Fruit fly (Drosophila melanogaster): Measurements from ENCODE around the gene CG13114.

Gene CG13114

dm6 chr2L:9509653-9510052 lies 36.0 kb upstream of the CG13114 start:
- TF ChIP-seq CG9705 (GFP tag; optimal IDR thresholded peaks at IDR 0.05), result no peak
- TF ChIP-seq GATAd (GFP tag; optimal IDR thresholded peaks at IDR 0.05), result no peak
- no peak for TF ChIP-seq jim (GFP tag; optimal IDR thresholded peaks at IDR 0.05)
- TF ChIP-seq pan (optimal IDR thresholded peaks at IDR 0.05), result no peak
- no peak for TF ChIP-seq foxo (GFP tag; optimal IDR thresholded peaks at IDR 0.05)
- TF ChIP-seq OdsH (GFP tag; optimal IDR thresholded peaks at IDR 0.05), result no peak
- no peak for TF ChIP-seq rgr (GFP tag; optimal IDR thresholded peaks at IDR 0.05)
- no peak for TF ChIP-seq Hr83 (GFP tag; optimal IDR thresholded peaks at IDR 0.05; ENCODE audit: poor library complexity, severe bottlenecking)
- TF ChIP-seq CG32264 (GFP tag; optimal IDR thresholded peaks at IDR 0.05), result no peak

- no peak for TF ChIP-seq Abd-B (GFP tag; optimal IDR thresholded peaks at IDR 0.05)
- TF ChIP-seq ey (GFP tag; optimal IDR thresholded peaks at IDR 0.05), result no peak
- TF ChIP-seq Dfd (GFP tag; optimal IDR thresholded peaks at IDR 0.05), result no peak
- no peak for TF ChIP-seq Dif (GFP tag; optimal IDR thresholded peaks at IDR 0.05; ENCODE audit: partially characterized antibody)
- TF ChIP-seq CG32264 (GFP tag; optimal IDR thresholded peaks at IDR 0.05), result no peak
- no peak for TF ChIP-seq Jra (GFP tag; optimal IDR thresholded peaks at IDR 0.05)
- TF ChIP-seq Hr78 (GFP tag; optimal IDR thresholded peaks at IDR 0.05), result no peak
- no peak for TF ChIP-seq HLH106 (tag; optimal IDR thresholded peaks at IDR 0.05)
- TF ChIP-seq br (GFP tag; optimal IDR thresholded peaks at IDR 0.05), result no peak
- no peak for TF ChIP-seq usp (GFP tag; optimal IDR thresholded peaks at IDR 0.05)
- TF ChIP-seq CrebA (GFP tag; optimal IDR thresholded peaks at IDR 0.05; ENCODE audit: borderline replicate concordance), result no peak
- no peak for TF ChIP-seq Hnf4 (GFP tag; optimal IDR thresholded peaks at IDR 0.05)
- TF ChIP-seq Myc (optimal IDR thresholded peaks at IDR 0.05), result no peak
- no peak for TF ChIP-seq lola (GFP tag; optimal IDR thresholded peaks at IDR 0.05)
- TF ChIP-seq woc (GFP tag; optimal IDR thresholded peaks at IDR 0.05), result no peak
- no peak for TF ChIP-seq rgr (GFP tag; optimal IDR thresholded peaks at IDR 0.05)
- no peak for TF ChIP-seq Vsx2 (GFP tag; optimal IDR thresholded peaks at IDR 0.05; ENCODE audit: partially characterized antibody)
- no peak for TF ChIP-seq GATAd (GFP tag; optimal IDR thresholded peaks at IDR 0.05)
- TF ChIP-seq dsf (GFP tag; optimal IDR thresholded peaks at IDR 0.05; ENCODE audit: borderline replicate concordance), result no peak
- TF ChIP-seq CG9705 (GFP tag; optimal IDR thresholded peaks at IDR 0.05), result no peak
These were observed 35.2 kb upstream of the CG13114 start for dm6 chr2L:9510429-9510828.

dm6 chr2L:9512401-9513198 lies 33.0 kb upstream of the CG13114 start:
- no peak for TF ChIP-seq GATAd (GFP tag; optimal IDR thresholded peaks at IDR 0.05)
- no peak for TF ChIP-seq rgr (GFP tag; optimal IDR thresholded peaks at IDR 0.05)
- no peak for TF ChIP-seq Dif (GFP tag; optimal IDR thresholded peaks at IDR 0.05; ENCODE audit: partially characterized antibody)
- no peak for TF ChIP-seq CG9705 (GFP tag; optimal IDR thresholded peaks at IDR 0.05)
- TF ChIP-seq Myc (optimal IDR thresholded peaks at IDR 0.05), result no peak
- no peak for TF ChIP-seq dl (GFP tag; optimal IDR thresholded peaks at IDR 0.05; ENCODE audit: insufficient read depth in 1 of 2, partially characterized antibody in 2 of 2)
- no peak for TF ChIP-seq Hr78 (GFP tag; optimal IDR thresholded peaks at IDR 0.05)

- peak; percentile 14 for TF ChIP-seq Sp1 (GFP tag; optimal IDR thresholded peaks at IDR 0.05)
- no peak for TF ChIP-seq dmrt93B (GFP tag; optimal IDR thresholded peaks at IDR 0.05)
- TF ChIP-seq rgr (GFP tag; optimal IDR thresholded peaks at IDR 0.05), result peak; percentile 8
- no peak for TF ChIP-seq Rel (GFP tag; optimal IDR thresholded peaks at IDR 0.05)
- TF ChIP-seq Rel (tag; optimal IDR thresholded peaks at IDR 0.05), result peak; percentile 50
- TF ChIP-seq h (GFP tag; optimal IDR thresholded peaks at IDR 0.05), result peak; percentile 9
These were observed 31.8 kb upstream of the CG13114 start for dm6 chr2L:9513771-9514170.
